Worm (Caenorhabditis elegans) whole organism, midembryonic: ENCODE results near the gene nuo-4.

ENCODE experiments used
- T22C8.4 ChIP-seq: fragments of 200-800 bp; sonication (Bioruptor generic); IDR thresholded peaks from 2 replicates; pipeline ENCODE4 v1.3.6; 2022; ENCODE audit warnings: missing genetic modification characterization, missing compliant biosample characterization
- cog-1 ChIP-seq: sonication (generic microtip); optimal IDR thresholded peaks from 2 replicates; lab custom pipeline; 2016; ENCODE audit warnings: missing genetic modification characterization, missing compliant biosample characterization
- flt-1 ChIP-seq: fragments of 200-800 bp; sonication (Bioruptor generic); IDR thresholded peaks from 2 replicates; pipeline ENCODE4 v1.3.6; 2022; ENCODE audit warnings: missing genetic modification characterization, missing compliant biosample characterization
- klf-2 ChIP-seq: fragments of 200-800 bp; sonication (Bioruptor generic); conservative IDR thresholded peaks from 2 replicates; pipeline ENCODE4 v1.3.6; 2022; ENCODE audit warnings: missing genetic modification reagents, missing genetic modification characterization, missing compliant biosample characterization
- med-1 ChIP-seq: sonication (generic microtip); optimal IDR thresholded peaks from 2 replicates; lab custom pipeline; 2017; ENCODE audit warnings: missing genetic modification characterization, mild to moderate bottlenecking, missing compliant biosample characterization, antibody characterized with exemption, missing genetic modification reagents; ENCODE audit not compliant: insufficient read depth
- ref-1 ChIP-seq: fragments of 200-800 bp; sonication (Bioruptor generic); conservative IDR thresholded peaks from 2 replicates; pipeline ENCODE4 v1.3.6; 2022; ENCODE audit warnings: missing genetic modification reagents, missing genetic modification characterization, missing compliant biosample characterization
- tab-1 ChIP-seq: fragments of 200-800 bp; sonication (Bioruptor generic); IDR thresholded peaks from 2 replicates; pipeline ENCODE4 v1.3.6; 2022; ENCODE audit warnings: missing genetic modification characterization, missing compliant biosample characterization
- ztf-23 ChIP-seq: fragments of 200-800 bp; sonication (Bioruptor generic); IDR thresholded peaks from 2 replicates; pipeline ENCODE4 v1.3.6; 2022; ENCODE audit warnings: missing genetic modification reagents, missing genetic modification characterization, missing compliant biosample characterization
- ztf-29 ChIP-seq: fragments of 200-800 bp; sonication (Bioruptor generic); IDR thresholded peaks from 2 replicates; pipeline ENCODE4 v1.3.6; 2022; ENCODE audit warnings: missing genetic modification reagents, missing genetic modification characterization, missing compliant biosample characterization

nuo-4 gene

ce11 chrIII:7153747-7154238, 4.8 kb downstream of the nuo-4 start, which contains the start of gene ogt-1:
ogt-1 (minus strand) TSS chrIII:7153797.
- TF ChIP-seq flt-1 (GFP tag; lab: Robert Waterston, UW) = no peak
- peak; percentile 57; the same call in 1 of the 2 replicates for TF ChIP-seq ztf-23 (GFP tag; lab: Robert Waterston, UW)
- TF ChIP-seq T22C8.4 (GFP tag; lab: Robert Waterston, UW) = no peak
- TF ChIP-seq ztf-29 (GFP tag; lab: Robert Waterston, UW) = peak; percentile 69; the same call in 1 of the 2 replicates
- peak; percentile 47 for TF ChIP-seq cog-1

DNA sequence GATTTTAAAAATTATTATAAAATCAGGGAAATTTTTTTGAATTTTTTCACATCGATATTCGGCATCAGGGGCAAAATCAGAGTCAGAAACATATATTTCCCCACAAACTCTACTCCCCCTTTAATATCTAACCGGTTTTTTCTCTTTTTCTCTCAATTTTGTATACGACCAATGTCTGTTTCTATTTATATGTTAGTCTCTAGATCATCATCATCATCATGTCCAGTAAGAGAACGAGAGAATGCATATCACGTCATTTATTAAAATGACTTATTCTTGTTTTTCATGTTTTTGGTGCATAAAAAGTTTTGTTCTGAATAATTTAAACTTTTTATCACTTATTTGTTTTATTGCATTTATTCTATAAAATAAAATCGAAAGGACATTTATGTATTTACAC, 6.0 kb downstream of the nuo-4 start:
- TF ChIP-seq ztf-29 (GFP tag; lab: Robert Waterston, UW) = no peak
- no peak for TF ChIP-seq T22C8.4 (GFP tag; lab: Robert Waterston, UW)
- TF ChIP-seq flt-1 (GFP tag; lab: Robert Waterston, UW) = no peak

DNA sequence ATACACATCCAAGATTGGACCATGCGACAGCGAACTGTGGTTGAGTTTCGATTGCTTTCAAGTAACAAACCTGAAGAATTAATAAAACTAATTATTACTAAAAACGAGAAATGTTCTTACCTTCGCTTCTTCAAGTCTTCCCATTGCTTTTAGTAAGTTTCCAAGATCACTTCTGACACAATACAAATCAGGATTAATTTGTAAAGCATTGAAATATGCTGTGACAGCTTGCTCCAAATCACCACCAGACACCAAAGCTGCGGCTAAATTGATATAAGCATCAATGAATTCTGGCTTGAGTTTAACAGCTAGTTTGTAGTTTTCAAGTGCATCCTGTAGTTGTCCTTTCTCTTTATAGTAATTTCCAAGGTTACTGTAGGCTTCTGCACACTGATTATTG, 8.4 kb downstream of the nuo-4 start:
- TF ChIP-seq T22C8.4 (GFP tag; lab: Robert Waterston, UW) = no peak

DNA sequence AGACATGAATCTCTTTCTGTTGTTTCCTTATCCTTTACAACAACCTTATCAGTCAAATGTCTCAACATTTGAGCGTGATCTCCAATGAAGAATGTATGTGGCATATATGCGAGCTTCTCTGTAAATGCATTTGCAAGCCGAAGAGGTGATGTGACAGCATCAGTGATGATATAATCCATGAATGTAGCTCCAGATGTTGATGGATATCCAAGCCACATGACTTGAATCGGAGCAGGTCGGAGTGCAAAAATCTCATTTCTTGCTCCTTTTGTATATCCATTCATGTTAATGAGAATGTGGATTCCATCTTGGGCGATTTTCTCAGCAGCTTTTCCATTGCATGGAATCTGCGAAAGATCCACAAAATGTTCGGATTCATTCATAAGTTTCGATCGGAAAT, 10.4 kb downstream of the nuo-4 start:
- TF ChIP-seq med-1 (GFP tag; lab: Kevin White, UChicago) (no peak), ref-1 (GFP tag; lab: Robert Waterston, UW) (no peak), T22C8.4 (GFP tag; lab: Robert Waterston, UW) (no peak), flt-1 (GFP tag; lab: Robert Waterston, UW) (no peak), ztf-29 (GFP tag; lab: Robert Waterston, UW) (no peak), cog-1 (no peak), ztf-23 (GFP tag; lab: Robert Waterston, UW) (no peak), klf-2 (GFP tag; lab: Robert Waterston, UW) (no peak), tab-1 (GFP tag; lab: Robert Waterston, UW) (no peak)

- TF ChIP-seq tab-1 (GFP tag; lab: Robert Waterston, UW) = no peak
- no peak for TF ChIP-seq cog-1
- TF ChIP-seq ztf-23 (GFP tag; lab: Robert Waterston, UW) = no peak
- no peak for TF ChIP-seq klf-2 (GFP tag; lab: Robert Waterston, UW)
- TF ChIP-seq ref-1 (GFP tag; lab: Robert Waterston, UW) = no peak
- TF ChIP-seq med-1 (GFP tag; lab: Kevin White, UChicago) = no peak
- no peak for TF ChIP-seq flt-1 (GFP tag; lab: Robert Waterston, UW)
- no peak for TF ChIP-seq ztf-29 (GFP tag; lab: Robert Waterston, UW)
- TF ChIP-seq T22C8.4 (GFP tag; lab: Robert Waterston, UW) = no peak
Observed at ce11 chrIII:7146341-7146740, 12.3 kb downstream of the nuo-4 start.

DNA sequence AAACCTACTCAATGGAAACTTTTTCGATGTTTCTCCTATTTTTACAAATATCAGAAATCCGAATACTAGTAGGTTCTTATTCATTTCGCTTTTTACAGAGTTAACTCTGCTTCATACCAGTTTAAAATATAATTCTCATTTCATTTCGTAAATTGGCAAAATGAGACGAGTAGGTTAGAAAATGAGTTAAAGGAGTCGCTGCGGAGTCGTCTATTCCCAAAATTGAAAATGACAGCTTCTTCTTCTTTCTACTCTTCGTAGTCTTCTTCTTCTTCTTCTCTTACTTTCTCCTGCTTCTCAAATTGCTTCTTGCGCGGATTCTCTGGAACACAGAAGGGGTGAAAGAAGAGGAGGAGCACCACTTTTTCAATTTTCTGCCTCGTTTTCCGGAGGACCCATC, 13.9 kb downstream of the nuo-4 start, which contains the start of gene glr-2:
TSS of gene glr-2 (minus strand) at position 211 of the 400 bp plus-strand sequence.
- TF ChIP-seq tab-1 (GFP tag; lab: Robert Waterston, UW) = no peak
- 0 out of 2 replicates have a peak, but pooled peaks have one; percentile 48 for TF ChIP-seq ztf-23 (GFP tag; lab: Robert Waterston, UW)

DNA sequence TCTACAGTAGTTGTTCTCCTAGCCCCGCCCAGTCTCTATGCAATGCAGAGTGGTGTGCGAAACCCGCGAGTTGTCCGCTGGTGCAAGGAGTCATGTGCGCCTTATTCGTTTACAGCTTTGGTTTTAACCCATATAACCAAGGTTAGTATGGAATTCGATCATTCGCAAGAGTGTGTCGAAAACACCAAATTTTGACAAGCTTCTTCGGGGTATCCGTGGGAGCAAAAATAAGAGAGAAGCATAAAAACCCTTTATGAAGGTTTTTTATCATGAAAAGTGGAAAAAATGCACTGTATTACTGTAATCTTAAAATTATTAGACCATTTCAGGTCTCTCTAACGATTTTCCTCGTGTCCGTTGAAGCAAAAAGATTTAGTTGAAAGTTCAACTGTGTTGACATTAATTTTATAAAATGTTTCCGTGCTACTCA, 16.4 kb downstream of the nuo-4 start:
- TF ChIP-seq T22C8.4 (GFP tag; lab: Robert Waterston, UW) (no peak), ztf-23 (GFP tag; lab: Robert Waterston, UW) (no peak), tab-1 (GFP tag; lab: Robert Waterston, UW) (no peak), ztf-29 (GFP tag; lab: Robert Waterston, UW) (no peak), med-1 (GFP tag; lab: Kevin White, UChicago) (no peak), cog-1 (no peak), klf-2 (GFP tag; lab: Robert Waterston, UW) (no peak), ref-1 (GFP tag; lab: Robert Waterston, UW) (no peak), flt-1 (GFP tag; lab: Robert Waterston, UW) (no peak)

DNA sequence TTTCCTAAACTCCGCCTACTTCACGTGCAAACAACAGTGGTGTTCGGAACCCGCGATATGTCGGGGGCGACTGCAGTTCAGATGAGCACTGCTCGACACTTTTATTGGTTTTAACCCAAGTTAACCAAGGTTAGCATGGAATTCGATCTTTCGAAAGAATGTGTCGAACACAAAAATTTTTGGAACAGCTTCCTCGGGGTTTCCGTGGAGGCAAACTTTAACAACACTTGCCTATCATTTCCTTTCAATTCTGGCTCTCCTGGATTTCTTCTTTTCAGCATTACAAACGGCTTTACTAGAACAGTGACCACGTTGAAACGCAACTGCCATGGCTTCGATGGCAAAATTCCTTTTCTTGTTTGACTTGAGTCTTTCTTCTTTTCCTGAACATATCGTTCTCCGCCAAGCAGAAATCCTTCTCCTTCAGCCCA, 17.3 kb downstream of the nuo-4 start:
- TF ChIP-seq ztf-29 (GFP tag; lab: Robert Waterston, UW) (no peak), tab-1 (GFP tag; lab: Robert Waterston, UW) (no peak), ztf-23 (GFP tag; lab: Robert Waterston, UW) (no peak), cog-1 (no peak), klf-2 (GFP tag; lab: Robert Waterston, UW) (no peak), T22C8.4 (GFP tag; lab: Robert Waterston, UW) (no peak), flt-1 (GFP tag; lab: Robert Waterston, UW) (no peak), med-1 (GFP tag; lab: Kevin White, UChicago) (no peak), ref-1 (GFP tag; lab: Robert Waterston, UW) (no peak)

ce11 chrIII:7140228-7140710, 18.3 kb downstream of the nuo-4 start:
- TF ChIP-seq flt-1 (GFP tag; lab: Robert Waterston, UW) = peak; percentile 63; the same call in 1 of the 2 replicates
- TF ChIP-seq ref-1 (GFP tag; lab: Robert Waterston, UW) = no peak
- TF ChIP-seq ztf-29 (GFP tag; lab: Robert Waterston, UW) = no peak
- no peak for TF ChIP-seq med-1 (GFP tag; lab: Kevin White, UChicago)

DNA sequence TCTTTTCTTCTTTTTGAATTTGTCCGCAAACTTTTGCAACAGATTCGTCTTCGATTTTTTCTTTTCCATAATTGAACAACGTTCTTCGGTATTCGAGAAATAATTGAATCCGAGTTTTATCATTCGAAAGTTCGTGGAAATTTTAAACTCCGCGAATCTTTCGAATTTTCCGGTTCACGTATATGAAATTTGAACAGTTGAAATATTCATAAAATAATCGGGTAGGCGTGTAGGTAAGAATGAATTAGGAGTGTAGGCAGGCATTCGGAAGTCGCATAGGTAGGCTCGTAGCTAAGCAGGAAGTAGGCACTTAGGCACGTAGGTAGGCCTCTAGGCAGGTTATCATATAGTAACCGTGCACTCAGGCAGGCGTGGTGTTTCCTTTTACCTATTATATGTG, 20.4 kb downstream of the nuo-4 start, which contains the start of gene B0280.11:
TSS of gene B0280.11 (minus strand) at position 101 of the 400 bp plus-strand sequence.
- TF ChIP-seq tab-1 (GFP tag; lab: Robert Waterston, UW) (no peak), cog-1 (no peak), klf-2 (GFP tag; lab: Robert Waterston, UW) (no peak), ztf-23 (GFP tag; lab: Robert Waterston, UW) (no peak), med-1 (GFP tag; lab: Kevin White, UChicago) (no peak)
